Worm (Caenorhabditis elegans): ENCODE data around the gene Y41D4B.15.

- no peak for TF ChIP-seq sea-2 (GFP tag; optimal IDR thresholded peaks at IDR 0.05)
- no peak for TF ChIP-seq snpc-4 (tag; optimal IDR thresholded peaks at IDR 0.05)
- TF ChIP-seq nhr-12 (tag; optimal IDR thresholded peaks at IDR 0.05): no peak
- no peak for TF ChIP-seq ceh-28 (tag; optimal IDR thresholded peaks at IDR 0.05)
- TF ChIP-seq egl-27 (tag; optimal IDR thresholded peaks at IDR 0.05): no peak
- no peak for TF ChIP-seq nhr-77 (tag; optimal IDR thresholded peaks at IDR 0.05)
Observed at ce11 chrIV:1523418-1523817, 40.5 kb upstream of the Y41D4B.15 start, which contains the start of gene K03H6.1.
